Fruit fly (Drosophila melanogaster): Measurements from ENCODE around the gene CG16815.

DNA sequence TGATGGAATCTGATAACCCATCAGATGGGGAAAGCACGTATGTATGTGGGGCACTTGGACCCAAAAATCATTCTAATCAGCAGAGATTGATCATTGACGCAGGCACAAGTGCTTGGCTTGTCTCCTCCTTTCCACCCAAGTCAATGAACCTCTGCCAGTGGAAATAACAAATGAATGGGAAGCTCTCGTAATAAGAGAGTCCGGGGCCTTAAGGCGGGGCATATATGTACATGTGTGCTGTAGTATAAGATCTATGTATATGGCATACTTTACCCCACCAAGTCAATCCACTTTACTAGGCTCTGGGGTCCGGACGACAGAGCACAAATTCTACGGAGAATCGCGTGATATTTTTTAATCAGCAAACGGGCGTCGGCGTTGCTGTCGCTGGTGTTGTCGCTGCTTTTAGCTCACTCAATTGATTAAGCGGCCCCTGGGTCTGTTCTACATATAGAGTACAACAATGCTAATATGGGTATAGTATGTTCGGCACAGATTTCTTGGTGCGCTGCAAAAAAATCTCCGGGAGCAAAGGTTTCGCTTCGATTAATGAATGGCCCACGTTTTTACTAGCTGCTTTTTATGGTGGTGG is 23.5 kb upstream of the CG16815 start:
- TF ChIP-seq CG6689 (GFP tag; IDR thresholded peaks at IDR 0.05) (no peak), Gug (GFP tag; IDR thresholded peaks at IDR 0.05) (no peak), CG17361 (GFP tag; IDR thresholded peaks at IDR 0.05) (no peak)

All from whole organism, embryonic.